Worm (Caenorhabditis elegans): ENCODE data around the gene rec-8.

DNA sequence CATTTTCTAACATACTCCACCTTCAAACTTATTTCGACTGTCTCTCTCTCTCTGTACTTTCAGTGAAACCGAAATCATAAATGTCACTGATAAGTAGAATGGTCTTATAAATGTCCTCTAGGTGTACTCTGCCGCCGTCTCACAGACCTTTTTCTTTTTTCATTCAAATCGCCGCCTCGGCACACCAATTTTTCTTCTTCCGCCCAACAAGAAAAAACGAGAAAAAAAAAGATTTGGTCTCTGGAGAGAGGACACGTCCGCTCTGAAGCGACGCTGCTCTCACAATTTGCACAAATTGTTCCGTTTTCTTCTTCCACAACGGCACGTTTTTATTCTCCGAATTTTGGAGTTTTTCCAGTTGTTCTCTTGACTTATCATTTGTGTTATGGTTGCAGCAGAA lies 39.8 kb downstream of the rec-8 start:
- TF ChIP-seq dao-5 (tag; optimal IDR thresholded peaks at IDR 0.05), result no peak
- TF ChIP-seq W03F9.2 (tag; optimal IDR thresholded peaks at IDR 0.05), result no peak
- no peak for TF ChIP-seq him-1 (tag; optimal IDR thresholded peaks at IDR 0.05)

Measured in whole organism, L4/young adult.